Worm (Caenorhabditis elegans): ENCODE measurements around the gene clec-136.

- TF ChIP-seq med-1 (GFP tag; optimal IDR thresholded peaks at IDR 0.05; ENCODE audit: insufficient read depth) (no peak), flt-1 (GFP tag; IDR thresholded peaks at IDR 0.05) (no peak), tab-1 (GFP tag; IDR thresholded peaks at IDR 0.05) (no peak), klf-2 (GFP tag; conservative IDR thresholded peaks at IDR 0.05) (no peak)
Measured at ce11 chrII:4665359-4665758, 49.0 kb upstream of the clec-136 start, which contains the start of gene T05A7.11.

Data from whole organism, midembryonic.